Worm (Caenorhabditis elegans) whole organism, midembryonic: Measurements from ENCODE around the gene prp-19.

ENCODE experiments used
- T22C8.4 ChIP-seq: fragments of 200-800 bp; sonication (Bioruptor generic); IDR thresholded peaks from 2 replicates; pipeline ENCODE4 v1.3.6; 2022; ENCODE audit warnings: missing genetic modification characterization, missing compliant biosample characterization
- klf-2 ChIP-seq: fragments of 200-800 bp; sonication (Bioruptor generic); conservative IDR thresholded peaks from 2 replicates; pipeline ENCODE4 v1.3.6; 2022; ENCODE audit warnings: missing genetic modification reagents, missing genetic modification characterization, missing compliant biosample characterization
- med-1 ChIP-seq: sonication (generic microtip); optimal IDR thresholded peaks from 2 replicates; lab custom pipeline; 2017; ENCODE audit warnings: missing genetic modification characterization, mild to moderate bottlenecking, missing compliant biosample characterization, antibody characterized with exemption, missing genetic modification reagents; ENCODE audit not compliant: insufficient read depth
- ref-1 ChIP-seq: fragments of 200-800 bp; sonication (Bioruptor generic); conservative IDR thresholded peaks from 2 replicates; pipeline ENCODE4 v1.3.6; 2022; ENCODE audit warnings: missing genetic modification reagents, missing genetic modification characterization, missing compliant biosample characterization
- ztf-23 ChIP-seq: fragments of 200-800 bp; sonication (Bioruptor generic); IDR thresholded peaks from 2 replicates; pipeline ENCODE4 v1.3.6; 2022; ENCODE audit warnings: missing genetic modification reagents, missing genetic modification characterization, missing compliant biosample characterization

ce11 chrIII:5139768-5140167 lies 32.1 kb downstream of the prp-19 start:
- TF ChIP-seq med-1 (GFP tag; lab: Kevin White, UChicago) (no peak), ztf-23 (GFP tag; lab: Robert Waterston, UW) (no peak), ref-1 (0 out of 2 replicates have a peak, but pooled peaks have one; percentile 17), T22C8.4 (GFP tag; lab: Robert Waterston, UW) (no peak), klf-2 (GFP tag; lab: Robert Waterston, UW) (no peak)
